Worm (Caenorhabditis elegans): ENCODE data around the gene E01G4.5.

ce11 chrII:13508607-13509006, 36.4 kb downstream of the E01G4.5 start:
- TF ChIP-seq dao-5 (tag; optimal IDR thresholded peaks at IDR 0.05) (no peak), him-1 (tag; optimal IDR thresholded peaks at IDR 0.05) (no peak)

Data from whole organism, L4/young adult.